Worm (Caenorhabditis elegans) whole organism, L3 larva: ENCODE results near the gene B0222.11.
A peak's percentile ranks its signal among the peaks of the same experiment; 100 is the strongest.

Experiments
- ZK546.5 ChIP-seq: sonication (generic microtip); optimal IDR thresholded peaks from 2 replicates; lab custom pipeline; 2017; ENCODE audit warnings: missing biosample characterization, missing genetic modification characterization
- aly-2 ChIP-seq: fragments of 150-350 bp; optimal IDR thresholded peaks from 2 replicates; lab custom pipeline; 2014; ENCODE audit warnings: missing biosample characterization, missing genetic modification characterization
- ceh-28 ChIP-seq: fragments of 150-350 bp; optimal IDR thresholded peaks from 2 replicates; lab custom pipeline; 2014; ENCODE audit warnings: missing biosample characterization, missing genetic modification reagents, missing genetic modification characterization
- ceh-9 ChIP-seq: sonication (generic microtip); optimal IDR thresholded peaks from 2 replicates; lab custom pipeline; 2018; ENCODE audit warnings: missing biosample characterization, missing genetic modification characterization
- elt-1 ChIP-seq: fragments of 150-350 bp; optimal IDR thresholded peaks from 2 replicates; lab custom pipeline; 2014; ENCODE audit warnings: missing biosample characterization, missing genetic modification characterization
- elt-2 ChIP-seq: sonication (generic microtip); optimal IDR thresholded peaks from 2 replicates; lab custom pipeline; 2016; ENCODE audit warnings: missing genetic modification reagents, mild to moderate bottlenecking, missing genetic modification characterization, missing compliant biosample characterization
- eor-1 ChIP-seq, 2 experiments: fragments of 150-350 bp; optimal IDR thresholded peaks; 2 replicates each; lab custom pipeline; 2014 to 2018; ENCODE audit warnings: missing biosample characterization in 2 of 2, missing genetic modification characterization in 2 of 2
- fkh-10 ChIP-seq: sonication (generic microtip); optimal IDR thresholded peaks from 2 replicates; lab custom pipeline; 2017; ENCODE audit warnings: missing biosample characterization, missing genetic modification reagents, missing genetic modification characterization
- fkh-2 ChIP-seq: fragments of 150-350 bp; optimal IDR thresholded peaks from 2 replicates; lab custom pipeline; 2014; ENCODE audit warnings: missing biosample characterization, missing genetic modification reagents, missing genetic modification characterization
- hmg-11 ChIP-seq: sonication (generic microtip); optimal IDR thresholded peaks from 2 replicates; lab custom pipeline; 2016; ENCODE audit warnings: missing genetic modification characterization, missing compliant biosample characterization
- lin-39 ChIP-seq: fragments of 150-350 bp; optimal IDR thresholded peaks from 2 replicates; lab custom pipeline; 2018; ENCODE audit warnings: missing biosample characterization, missing genetic modification reagents, missing genetic modification characterization
- mdl-1 ChIP-seq: fragments of 150-350 bp; optimal IDR thresholded peaks from 2 replicates; lab custom pipeline; 2014; ENCODE audit warnings: missing biosample characterization, missing genetic modification characterization
- mml-1 ChIP-seq: fragments of 150-350 bp; sonication (generic microtip); optimal IDR thresholded peaks from 3 replicates; lab custom pipeline; 2014; ENCODE audit warnings: missing biosample characterization, missing genetic modification characterization
- nfya-1 ChIP-seq: sonication (generic microtip); optimal IDR thresholded peaks from 2 replicates; lab custom pipeline; 2017; ENCODE audit warnings: missing genetic modification characterization, mild to moderate bottlenecking, missing compliant biosample characterization, antibody characterized with exemption, moderate library complexity; ENCODE audit not compliant: insufficient read depth
- nhr-12 ChIP-seq: fragments of 150-350 bp; optimal IDR thresholded peaks from 2 replicates; lab custom pipeline; 2014; ENCODE audit warnings: missing biosample characterization, missing genetic modification characterization
- nhr-25 ChIP-seq: sonication (generic microtip); optimal IDR thresholded peaks from 2 replicates; lab custom pipeline; 2017; ENCODE audit warnings: missing biosample characterization, missing genetic modification characterization
- nhr-28 ChIP-seq: fragments of 150-350 bp; optimal IDR thresholded peaks from 2 replicates; lab custom pipeline; 2014; ENCODE audit warnings: missing biosample characterization, missing genetic modification characterization
- nhr-43 ChIP-seq: sonication (generic microtip); optimal IDR thresholded peaks from 2 replicates; lab custom pipeline; 2016; ENCODE audit warnings: mild to moderate bottlenecking, missing genetic modification characterization, missing compliant biosample characterization; ENCODE audit not compliant: poor library complexity, severe bottlenecking
- nhr-67 ChIP-seq: fragments of 150-350 bp; optimal IDR thresholded peaks from 2 replicates; lab custom pipeline; 2014; ENCODE audit warnings: missing biosample characterization, missing genetic modification characterization
- nhr-77 ChIP-seq: fragments of 150-350 bp; optimal IDR thresholded peaks from 2 replicates; lab custom pipeline; 2014; ENCODE audit warnings: missing biosample characterization, missing genetic modification characterization
- pha-4 ChIP-seq: fragments of 150-350 bp; optimal IDR thresholded peaks from 2 replicates; lab custom pipeline; 2014; ENCODE audit warnings: missing biosample characterization, missing genetic modification reagents, missing genetic modification characterization
- pqm-1 ChIP-seq: fragments of 150-350 bp; optimal IDR thresholded peaks from 2 replicates; lab custom pipeline; 2017; ENCODE audit warnings: missing biosample characterization, missing genetic modification characterization, inconsistent platforms
- snpc-4 ChIP-seq: fragments of 150-350 bp; optimal IDR thresholded peaks from 2 replicates; lab custom pipeline; 2014; ENCODE audit warnings: missing biosample characterization, missing genetic modification characterization
- zag-1 ChIP-seq: fragments of 150-350 bp; optimal IDR thresholded peaks from 2 replicates; lab custom pipeline; 2014; ENCODE audit warnings: missing biosample characterization, missing genetic modification characterization
- ztf-11 ChIP-seq: fragments of 150-350 bp; optimal IDR thresholded peaks from 2 replicates; lab custom pipeline; 2014; ENCODE audit warnings: missing biosample characterization, missing genetic modification characterization

Gene B0222.11

DNA sequence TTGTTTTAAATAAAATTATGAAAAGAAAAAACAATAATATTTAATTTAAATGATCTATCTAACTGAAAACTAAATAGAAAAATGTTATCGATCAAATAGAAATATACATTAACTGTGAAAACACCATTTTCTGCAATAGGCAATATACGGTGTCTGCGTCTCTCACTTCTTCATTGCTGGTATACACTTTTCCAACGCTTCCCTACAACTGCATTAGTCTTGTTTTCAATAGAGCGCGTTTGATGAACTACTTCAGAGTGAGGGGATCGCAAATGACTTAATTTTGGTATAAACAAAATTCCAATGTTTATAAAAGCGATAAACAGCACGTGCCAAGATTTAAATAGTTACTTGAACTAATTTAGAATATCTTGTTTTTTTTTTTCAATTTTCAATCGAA, 44.5 kb upstream of the B0222.11 start (continued):
- TF ChIP-seq nhr-28 (no peak), mdl-1 (tag; lab: Kevin White, UChicago) (no peak), mml-1 (tag; lab: Kevin White, UChicago) (no peak), fkh-2 (tag; lab: Kevin White, UChicago) (peak; percentile 17)

- TF ChIP-seq elt-1 (tag; lab: Kevin White, UChicago) (no peak), nfya-1 (tag; lab: Kevin White, UChicago) (peak; percentile 27), hmg-11 (tag; lab: Kevin White, UChicago) (peak; percentile 47)
Measured at ce11 chrV:9208878-9209277, 40.9 kb upstream of the B0222.11 start.

DNA sequence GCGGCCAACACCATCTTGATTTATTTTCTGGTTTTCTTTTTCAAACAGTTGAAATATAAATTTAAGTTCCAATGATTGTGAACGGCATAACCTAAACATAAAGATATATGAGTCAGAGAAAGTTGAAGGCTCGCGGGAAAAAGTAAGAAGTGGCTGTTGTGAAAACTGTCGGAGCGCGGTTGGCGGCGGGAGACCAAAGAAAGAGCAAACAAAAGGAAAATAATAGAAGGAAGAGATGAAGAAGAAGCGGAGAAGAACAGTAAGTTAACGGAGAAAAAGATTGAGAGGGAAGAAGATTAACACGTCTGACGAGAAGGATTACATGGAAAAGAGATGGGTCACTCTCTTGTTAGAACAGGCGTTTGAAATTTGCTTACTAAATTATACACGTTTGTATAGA, 39.4 kb upstream of the B0222.11 start, which contains the start of gene inx-10:
Gene inx-10 (minus strand): TSS at position 101 of the 400 bp plus-strand sequence.
- TF ChIP-seq pha-4 (tag; lab: Kevin White, UChicago) (peak; percentile 59), elt-1 (tag; lab: Kevin White, UChicago) (no peak)

DNA sequence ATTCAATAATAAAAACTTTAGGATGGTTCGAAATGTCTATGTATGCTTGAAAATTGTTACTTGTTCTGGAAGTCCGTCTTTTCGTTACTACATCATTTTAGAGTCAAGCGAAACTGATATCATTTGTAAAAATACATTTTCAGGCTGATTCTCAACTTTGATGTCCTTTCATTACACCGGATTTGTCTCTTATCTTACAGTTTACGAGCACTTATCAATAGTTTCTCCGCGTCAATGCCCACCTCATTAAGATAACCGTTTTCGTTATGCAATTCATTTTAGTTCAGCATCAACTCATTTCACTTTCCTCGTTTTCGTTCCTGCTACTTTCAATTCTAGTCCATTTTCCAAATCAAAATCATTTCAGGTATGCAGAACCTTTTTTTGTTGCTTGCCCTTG, 34.7 kb upstream of the B0222.11 start, which contains the start of gene asp-2:
Gene asp-2 (plus strand): TSS at position 368 of the 400 bp plus-strand sequence.
- TF ChIP-seq elt-1 (tag; lab: Kevin White, UChicago) (no peak), pha-4 (tag; lab: Kevin White, UChicago) (no peak), nhr-67 (tag; lab: Kevin White, UChicago) (no peak), snpc-4 (tag; lab: Kevin White, UChicago) (no peak), lin-39 (no peak), nhr-77 (no peak), mml-1 (tag; lab: Kevin White, UChicago) (no peak), pqm-1 (peak; percentile 89), ZK546.5 (tag; lab: Kevin White, UChicago) (no peak), aly-2 (tag; lab: Kevin White, UChicago) (no peak), ztf-11 (tag; lab: Kevin White, UChicago) (no peak), elt-2 (tag; lab: Kevin White, UChicago) (peak; percentile 91)

DNA sequence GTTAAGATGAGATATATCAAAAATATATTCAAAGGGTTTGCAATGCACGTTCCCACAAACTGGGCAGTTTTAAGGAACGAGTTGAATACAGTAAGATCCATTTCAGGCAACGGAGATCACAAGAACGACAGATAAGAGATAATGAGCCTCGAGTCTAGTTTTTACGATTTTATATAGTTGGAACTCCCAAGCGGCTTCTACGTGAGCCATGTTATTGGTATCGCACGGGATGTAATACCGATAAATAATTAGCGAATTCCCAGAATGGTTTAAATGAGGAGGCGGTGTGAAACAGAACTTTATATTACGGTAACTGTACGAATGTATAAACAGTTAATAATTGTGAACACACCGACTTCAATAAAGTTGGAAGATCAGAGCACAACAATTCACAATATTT, 30.9 kb upstream of the B0222.11 start, which contains the start of gene str-177:
Gene str-177 (minus strand): TSS at position 101 of the 400 bp plus-strand sequence.
- TF ChIP-seq elt-1 (tag; lab: Kevin White, UChicago) (no peak), nhr-25 (tag; lab: Kevin White, UChicago) (no peak), eor-1 (tag; optimal IDR thresholded peaks at IDR 0.05; lab: Kevin White, UChicago) (no peak), hmg-11 (tag; lab: Kevin White, UChicago) (no peak), pha-4 (tag; lab: Kevin White, UChicago) (no peak), ceh-9 (tag; lab: Kevin White, UChicago) (no peak)

- TF ChIP-seq elt-2 (tag; lab: Kevin White, UChicago) (peak; percentile 6), zag-1 (tag; lab: Kevin White, UChicago) (no peak), nhr-43 (no peak), nhr-12 (tag; lab: Kevin White, UChicago) (no peak), mdl-1 (tag; lab: Kevin White, UChicago) (no peak)
- TF ChIP-seq, all 47 proteins: peak for 1
Measured at ce11 chrV:9197121-9197520, 29.1 kb upstream of the B0222.11 start, which contains the start of gene C24B5.4. Gene C24B5.4, minus strand, starts transcription at chrV:9197326.

ce11 chrV:9194055-9194454, 26.1 kb upstream of the B0222.11 start:
- no peak for TF ChIP-seq nhr-77
- TF ChIP-seq fkh-10 (GFP tag; lab: Kevin White, UChicago), result peak; percentile 17

ce11 chrV:9191406-9191805, 23.4 kb upstream of the B0222.11 start, which contains the start of gene sphr-1:
Gene sphr-1, plus strand, starts transcription at chrV:9191610.
- TF ChIP-seq nfya-1 (tag; lab: Kevin White, UChicago) (peak; percentile 32), hmg-11 (tag; lab: Kevin White, UChicago) (peak; percentile 43), lin-39 (no peak)

ce11 chrV:9186028-9186427, 18.0 kb upstream of the B0222.11 start:
- TF ChIP-seq ceh-28 (tag; lab: Kevin White, UChicago), result no peak
- no peak for TF ChIP-seq pqm-1
- no peak for TF ChIP-seq lin-39
- no peak for TF ChIP-seq ZK546.5 (tag; lab: Kevin White, UChicago)
